Fruit fly (Drosophila melanogaster): ENCODE measurements around the gene glo.

Gene glo

DNA sequence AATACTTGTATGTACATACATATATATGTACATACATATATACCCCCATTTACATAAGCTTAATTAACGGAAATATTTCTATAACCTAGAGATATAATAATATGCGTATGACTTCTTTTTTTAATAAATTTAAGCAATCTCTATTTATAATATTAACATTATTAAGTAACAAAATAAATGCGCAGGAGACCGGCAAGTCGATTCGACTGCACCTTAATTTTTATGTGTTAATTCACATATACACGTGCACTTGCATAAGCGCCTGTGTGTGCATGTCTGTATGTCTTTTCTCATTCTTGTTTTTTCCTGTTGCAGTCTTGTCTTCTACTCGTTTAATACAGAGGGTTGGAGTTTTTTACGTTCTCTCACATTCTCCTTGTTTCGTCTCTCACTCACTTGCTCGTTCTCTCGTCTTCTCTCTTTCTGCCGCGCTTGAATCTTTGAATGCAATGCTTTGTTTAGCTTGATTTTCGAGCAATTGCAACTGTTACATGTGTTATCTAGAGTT is 39.0 kb downstream of the glo start (continued):
- peak; percentile 61 to 86 for TF ChIP-seq Hr51 (GFP tag; optimal IDR thresholded peaks at IDR 0.05)
- TF ChIP-seq aop (GFP tag; IDR thresholded peaks at IDR 0.05), result 0 out of 2 replicates have a peak, but pooled peaks have one; percentile 18
- no peak for TF ChIP-seq Dp (GFP tag; optimal IDR thresholded peaks at IDR 0.05)
- peak; percentile 51; the same call in 1 of the 2 replicates for TF ChIP-seq CG7372 (GFP tag; IDR thresholded peaks at IDR 0.05)
- TF ChIP-seq sob (GFP tag; IDR thresholded peaks at IDR 0.05), result peak; percentile 74
- no peak for TF ChIP-seq zen2 (GFP tag; IDR thresholded peaks at IDR 0.05; ENCODE audit: partially characterized antibody)
- peak; percentile 67 for TF ChIP-seq Dek (tag; optimal IDR thresholded peaks at IDR 0.05)
- peak; percentile 93 for TF ChIP-seq CG10959 (GFP tag; IDR thresholded peaks at IDR 0.05)
- peak; percentile 85 for TF ChIP-seq CG5953 (GFP tag; IDR thresholded peaks at IDR 0.05)
- peak; percentile 80 for TF ChIP-seq Nf-YB (GFP tag; optimal IDR thresholded peaks at IDR 0.05)
- peak; percentile 65 for TF ChIP-seq CG15073 (GFP tag; optimal IDR thresholded peaks at IDR 0.05)
- TF ChIP-seq croc (GFP tag; conservative IDR thresholded peaks at IDR 0.05), result peak; percentile 95
- TF ChIP-seq Six4 (GFP tag; optimal IDR thresholded peaks at IDR 0.05), result peak; percentile 94
- TF ChIP-seq bsh (GFP tag; optimal IDR thresholded peaks at IDR 0.05), result peak; percentile 91 to 98
- peak; percentile 99 for TF ChIP-seq CG10979 (tag; optimal IDR thresholded peaks at IDR 0.05)
- TF ChIP-seq MBD-R2 (GFP tag; IDR thresholded peaks at IDR 0.05), result 0 out of 2 replicates have a peak, but pooled peaks have one; percentile 12
- peak; percentile 80 for TF ChIP-seq CG1024 (GFP tag; IDR thresholded peaks at IDR 0.05)
- TF ChIP-seq CG11504 (tag; optimal IDR thresholded peaks at IDR 0.05), result peak; percentile 94
- TF ChIP-seq CG9609 (GFP tag; optimal IDR thresholded peaks at IDR 0.05), result no peak
- peak; percentile 26 for TF ChIP-seq CG1647 (GFP tag; optimal IDR thresholded peaks at IDR 0.05)
- peak; percentile 82 for TF ChIP-seq CG18476 (GFP tag; optimal IDR thresholded peaks at IDR 0.05)
- TF ChIP-seq zen (tag; optimal IDR thresholded peaks at IDR 0.05), result peak; percentile 97
- peak in 1 of 3 experiments; percentile 91 for TF ChIP-seq Stat92E (GFP tag; optimal IDR thresholded peaks at IDR 0.05)
- TF ChIP-seq Pdp1 (GFP tag; optimal IDR thresholded peaks at IDR 0.05), result peak; percentile 28 to 76
- peak; percentile 93 for TF ChIP-seq Asciz (GFP tag; optimal IDR thresholded peaks at IDR 0.05)
- TF ChIP-seq CG15514 (GFP tag; optimal IDR thresholded peaks at IDR 0.05), result peak; percentile 12
- peak; percentile 63 for TF ChIP-seq Mad (GFP tag; optimal IDR thresholded peaks at IDR 0.05)
- TF ChIP-seq fd3F (GFP tag; optimal IDR thresholded peaks at IDR 0.05), result no peak
- no peak for TF ChIP-seq zfh2 (GFP tag; optimal IDR thresholded peaks at IDR 0.05)
- peak; percentile 99 for TF ChIP-seq nmo (GFP tag; optimal IDR thresholded peaks at IDR 0.05)
- TF ChIP-seq CG17568 (GFP tag; optimal IDR thresholded peaks at IDR 0.05), result peak; percentile 76
- TF ChIP-seq CG6654 (GFP tag; optimal IDR thresholded peaks at IDR 0.05), result peak; percentile 86
- TF ChIP-seq Poxn (GFP tag; IDR thresholded peaks at IDR 0.05), result no peak
- TF ChIP-seq ap (GFP tag; IDR thresholded peaks at IDR 0.05), result peak; percentile 75; the same call in 1 of the 2 replicates
- no peak for TF ChIP-seq rib (GFP tag; IDR thresholded peaks at IDR 0.05)
- TF ChIP-seq nerfin-1 (tag; optimal IDR thresholded peaks at IDR 0.05), result peak; percentile 92
- TF ChIP-seq h (optimal IDR thresholded peaks at IDR 0.05), result no peak
- peak; percentile 88 for TF ChIP-seq CG18764 (GFP tag; optimal IDR thresholded peaks at IDR 0.05)
- peak; percentile 92 for TF ChIP-seq CG10654 (GFP tag; optimal IDR thresholded peaks at IDR 0.05)
- TF ChIP-seq sens (GFP tag), result peak; percentile 95
- peak; percentile 78 for TF ChIP-seq cg (GFP tag; optimal IDR thresholded peaks at IDR 0.05)
- TF ChIP-seq Camta (GFP tag; optimal IDR thresholded peaks at IDR 0.05), result no peak
- TF ChIP-seq gsb-n (tag; optimal IDR thresholded peaks at IDR 0.05), result peak; percentile 99
- TF ChIP-seq D (optimal IDR thresholded peaks at IDR 0.05), result no peak
- TF ChIP-seq D (GFP tag; optimal IDR thresholded peaks at IDR 0.05), result peak; percentile 98
- TF ChIP-seq CG12104 (GFP tag; optimal IDR thresholded peaks at IDR 0.05), result peak; percentile 84
- TF ChIP-seq knrl (GFP tag; IDR thresholded peaks at IDR 0.05; ENCODE audit: partially characterized antibody), result no peak
- TF ChIP-seq CG8359 (GFP tag; optimal IDR thresholded peaks at IDR 0.05; ENCODE audit: borderline replicate concordance), result peak; percentile 92
- TF ChIP-seq NFAT (GFP tag; IDR thresholded peaks at IDR 0.05), result no peak
- peak; percentile 31 for TF ChIP-seq ab (GFP tag; optimal IDR thresholded peaks at IDR 0.05)
